Worm (Caenorhabditis elegans): ENCODE results near the gene hex-3.

- TF ChIP-seq nhr-28 (tag; optimal IDR thresholded peaks at IDR 0.05) (no peak), unc-39 (tag; optimal IDR thresholded peaks at IDR 0.05) (no peak), lin-15B (tag; optimal IDR thresholded peaks at IDR 0.05) (no peak), ZK546.5 (tag; optimal IDR thresholded peaks at IDR 0.05) (no peak), lin-39 (tag; optimal IDR thresholded peaks at IDR 0.05) (no peak), snpc-4 (tag; optimal IDR thresholded peaks at IDR 0.05) (no peak)
Measured at ce11 chrIII:10816045-10816444, 33.0 kb upstream of the hex-3 start.

Data from whole organism, L3 larva.